Fruit fly (Drosophila melanogaster) whole organism, wandering third instar larva: ENCODE measurements around the gene ash1.

Experiments used
- HLH106 ChIP-seq: fragments of 200-800 bp; optimal IDR thresholded peaks from 3 replicates; lab custom pipeline; 2019; ENCODE audit warnings: missing biosample characterization, mild to moderate bottlenecking, missing genetic modification characterization, moderate library complexity
- OdsH ChIP-seq: fragments of 200-800 bp; sonication (Bioruptor generic); optimal IDR thresholded peaks from 2 replicates; lab custom pipeline; 2016; ENCODE audit warnings: missing biosample characterization, mild to moderate bottlenecking, missing genetic modification characterization
- dsf ChIP-seq: sonication (Bioruptor generic); optimal IDR thresholded peaks from 2 replicates; lab custom pipeline; 2016; ENCODE audit warnings: missing biosample characterization, missing genetic modification characterization, borderline replicate concordance
- h ChIP-seq: fragments of 200-800 bp; sonication (Bioruptor generic); optimal IDR thresholded peaks from 3 replicates; lab custom pipeline; 2016; ENCODE audit warnings: missing biosample characterization, mild to moderate bottlenecking, missing genetic modification characterization
- jim ChIP-seq: fragments of 175-275, 200-325 bp; sonication (Bioruptor generic); optimal IDR thresholded peaks from 2 replicates; lab custom pipeline; 2016; ENCODE audit warnings: missing biosample characterization, mild to moderate bottlenecking, missing genetic modification characterization
- lola ChIP-seq: fragments of >200 bp; optimal IDR thresholded peaks from 2 replicates; lab custom pipeline; 2017; ENCODE audit warnings: missing biosample characterization, missing genetic modification characterization
- usp ChIP-seq: fragments of >200 bp; optimal IDR thresholded peaks from 2 replicates; lab custom pipeline; 2017; ENCODE audit warnings: missing biosample characterization, missing genetic modification characterization

The ash1 gene

dm6 chr3L:19544810-19545209, 53.7 kb downstream of the ash1 start, which contains the start of the genes CG46435 and Rcd7:
Gene CG46435 (plus strand): TSS chr3L:19545110.
Gene Rcd7 (plus strand): TSS chr3L:19545110.
- TF ChIP-seq lola (no peak), OdsH (no peak), h (GFP tag; lab: Kevin White, UChicago) (no peak)

dm6 chr3L:19544105-19544504, 54.5 kb downstream of the ash1 start, which contains the start of the genes CG46434 and Dred:
Gene CG46434 (minus strand): TSS chr3L:19544205.
Gene Dred (minus strand): TSS chr3L:19544205.
- TF ChIP-seq jim (GFP tag; lab: Kevin White, UChicago) (no peak), HLH106 (tag; lab: Kevin White, UChicago) (no peak), dsf (GFP tag; lab: Kevin White, UChicago) (no peak), usp (GFP tag; lab: Kevin White, UChicago) (no peak)
